Fruit fly (Drosophila melanogaster) whole organism, wandering third instar larva: ENCODE measurements around the gene CG14441.

Source experiments
- CG32264 ChIP-seq: fragments of 200-800 bp; sonication (Bioruptor generic); optimal IDR thresholded peaks from 2 replicates; lab custom pipeline; 2016; ENCODE audit warnings: missing biosample characterization, missing genetic modification characterization
- CrebA ChIP-seq: fragments of 200-800 bp; sonication (Bioruptor generic); optimal IDR thresholded peaks from 2 replicates; lab custom pipeline; 2016; ENCODE audit warnings: missing biosample characterization, mild to moderate bottlenecking, missing genetic modification characterization, borderline replicate concordance
- Hnf4 ChIP-seq: fragments of 200-800 bp; sonication (Bioruptor generic); optimal IDR thresholded peaks from 2 replicates; lab custom pipeline; 2016; ENCODE audit warnings: missing biosample characterization, mild to moderate bottlenecking, missing genetic modification characterization
- Hr78 ChIP-seq: fragments of >200 bp; optimal IDR thresholded peaks from 2 replicates; lab custom pipeline; 2017; ENCODE audit warnings: missing biosample characterization, missing genetic modification characterization
- Hr83 ChIP-seq: fragments of 200-300 bp; sonication (Bioruptor generic); optimal IDR thresholded peaks from 2 replicates; lab custom pipeline; 2016; ENCODE audit warnings: missing biosample characterization, mild to moderate bottlenecking, missing genetic modification characterization, moderate library complexity; ENCODE audit not compliant: poor library complexity, severe bottlenecking
- Jra ChIP-seq: sonication (Bioruptor generic); optimal IDR thresholded peaks from 2 replicates; lab custom pipeline; 2016; ENCODE audit warnings: missing biosample characterization, missing genetic modification characterization
- Myc ChIP-seq: fragments of >200 bp; optimal IDR thresholded peaks from 2 replicates; lab custom pipeline; 2017
- N ChIP-seq: fragments of >200 bp; optimal IDR thresholded peaks from 2 replicates; lab custom pipeline; 2018; ENCODE audit warnings: missing biosample characterization, missing external identifiers, missing genetic modification characterization
- OdsH ChIP-seq: fragments of 200-800 bp; sonication (Bioruptor generic); optimal IDR thresholded peaks from 2 replicates; lab custom pipeline; 2016; ENCODE audit warnings: missing biosample characterization, mild to moderate bottlenecking, missing genetic modification characterization
- Rel ChIP-seq, 2 experiments: fragments of 200-800 bp; sonication (Bioruptor generic) in 1 of 2; optimal IDR thresholded peaks; 2 replicates in 1 of 2; 3 replicates in 1 of 2; lab custom pipeline; 2016 to 2019; ENCODE audit warnings: mild to moderate bottlenecking in 2 of 2, missing biosample characterization in 2 of 2, missing genetic modification characterization in 2 of 2, moderate library complexity in 1 of 2
- Sp1 ChIP-seq: fragments of 200-800 bp; sonication (Bioruptor generic); optimal IDR thresholded peaks from 3 replicates; lab custom pipeline; 2019; ENCODE audit warnings: missing biosample characterization, mild to moderate bottlenecking, missing genetic modification characterization, moderate library complexity
- Vsx2 ChIP-seq: fragments of 200-300, 225-300 bp; sonication (Bioruptor generic); optimal IDR thresholded peaks from 2 replicates; lab custom pipeline; 2018; ENCODE audit warnings: missing biosample characterization, missing genetic modification characterization; ENCODE audit not compliant: partially characterized antibody
- br ChIP-seq: fragments of 200-800 bp; sonication (Bioruptor generic); optimal IDR thresholded peaks from 2 replicates; lab custom pipeline; 2016; ENCODE audit warnings: missing biosample characterization, missing genetic modification characterization
- brk ChIP-seq: fragments of 200-800 bp; sonication (Bioruptor generic); optimal IDR thresholded peaks from 2 replicates; lab custom pipeline; 2016; ENCODE audit warnings: missing biosample characterization, mild to moderate bottlenecking, missing genetic modification characterization
- dl ChIP-seq, 2 experiments: fragments of 175-275, 200-275 bp in 1 of 2; fragments of 200-275 bp in 1 of 2; sonication (Bioruptor generic); optimal IDR thresholded peaks; lab custom pipeline; 2018; ENCODE audit warnings: mild to moderate bottlenecking in 2 of 2, missing biosample characterization in 2 of 2, missing genetic modification characterization in 2 of 2, moderate library complexity in 2 of 2; ENCODE audit not compliant: partially characterized antibody in 2 of 2, insufficient read depth in 1 of 2
- dsf ChIP-seq: sonication (Bioruptor generic); optimal IDR thresholded peaks from 2 replicates; lab custom pipeline; 2016; ENCODE audit warnings: missing biosample characterization, missing genetic modification characterization, borderline replicate concordance
- foxo ChIP-seq, 2 experiments: fragments of 200-800 bp; sonication (Bioruptor generic); optimal IDR thresholded peaks; 2 replicates in 1 of 2; 3 replicates in 1 of 2; lab custom pipeline; 2016 to 2017; ENCODE audit warnings: missing biosample characterization in 2 of 2, missing genetic modification characterization in 2 of 2
- fru ChIP-seq: fragments of 200-800 bp; sonication (Bioruptor generic); optimal IDR thresholded peaks from 3 replicates; lab custom pipeline; 2016; ENCODE audit warnings: missing biosample characterization, mild to moderate bottlenecking, missing genetic modification characterization
- h ChIP-seq: fragments of 200-800 bp; sonication (Bioruptor generic); optimal IDR thresholded peaks from 3 replicates; lab custom pipeline; 2016; ENCODE audit warnings: missing biosample characterization, mild to moderate bottlenecking, missing genetic modification characterization
- jim ChIP-seq: fragments of 175-275, 200-325 bp; sonication (Bioruptor generic); optimal IDR thresholded peaks from 2 replicates; lab custom pipeline; 2016; ENCODE audit warnings: missing biosample characterization, mild to moderate bottlenecking, missing genetic modification characterization
- lola ChIP-seq: fragments of >200 bp; optimal IDR thresholded peaks from 2 replicates; lab custom pipeline; 2017; ENCODE audit warnings: missing biosample characterization, missing genetic modification characterization
- psq ChIP-seq: fragments of 200-800 bp; sonication (Bioruptor generic); optimal IDR thresholded peaks from 3 replicates; lab custom pipeline; 2017; ENCODE audit warnings: missing biosample characterization, mild to moderate bottlenecking, missing genetic modification characterization, moderate library complexity
- rgr ChIP-seq: fragments of 200-800 bp; sonication (Bioruptor generic); optimal IDR thresholded peaks from 3 replicates; lab custom pipeline; 2016; ENCODE audit warnings: missing biosample characterization, mild to moderate bottlenecking, missing genetic modification characterization
- sage ChIP-seq: fragments of 200-800 bp; sonication (Bioruptor generic); optimal IDR thresholded peaks from 2 replicates; lab custom pipeline; 2016; ENCODE audit warnings: missing biosample characterization, mild to moderate bottlenecking, missing genetic modification characterization
- sv ChIP-seq: fragments of 200-800 bp; sonication (Bioruptor generic); optimal IDR thresholded peaks from 3 replicates; lab custom pipeline; 2016; ENCODE audit warnings: missing biosample characterization, missing genetic modification characterization
- tai ChIP-seq: sonication (Bioruptor generic); optimal IDR thresholded peaks from 2 replicates; lab custom pipeline; 2016; ENCODE audit warnings: missing biosample characterization, missing genetic modification characterization
- usp ChIP-seq: fragments of >200 bp; optimal IDR thresholded peaks from 2 replicates; lab custom pipeline; 2017; ENCODE audit warnings: missing biosample characterization, missing genetic modification characterization
- woc ChIP-seq: sonication (Bioruptor generic); optimal IDR thresholded peaks from 2 replicates; lab custom pipeline; 2016; ENCODE audit warnings: missing biosample characterization, mild to moderate bottlenecking, missing genetic modification characterization

Gene CG14441

dm6 chrX:6656626-6657558 is 42.4 kb upstream of the CG14441 start (continued):
- peak; percentile 17 for TF ChIP-seq psq (GFP tag; lab: Kevin White, UChicago)
- TF ChIP-seq Vsx2 (GFP tag; lab: Kevin White, UChicago) = no peak

- TF ChIP-seq N (GFP tag; lab: Kevin White, UChicago) (peak; percentile 52), Rel (GFP tag; optimal IDR thresholded peaks at IDR 0.05; lab: Kevin White, UChicago) (no peak), Rel (tag; optimal IDR thresholded peaks at IDR 0.05; lab: Kevin White, UChicago) (peak; percentile 1), Hr83 (GFP tag; lab: Kevin White, UChicago) (no peak), psq (GFP tag; lab: Kevin White, UChicago) (peak; percentile 53)
Observed at dm6 chrX:6659919-6660318, 39.4 kb upstream of the CG14441 start.

- TF ChIP-seq Vsx2 (GFP tag; lab: Kevin White, UChicago) (no peak), fru (GFP tag; lab: Kevin White, UChicago) (peak; percentile 35), sv (no peak), brk (GFP tag; lab: Kevin White, UChicago) (peak; percentile 20), Hnf4 (peak; percentile 13), foxo (GFP tag; optimal IDR thresholded peaks at IDR 0.05; lab: Kevin White, UChicago) (peak in 1 of 2 experiments; percentile 5), CG32264 (GFP tag; lab: Kevin White, UChicago) (no peak), h (GFP tag; lab: Kevin White, UChicago) (peak; percentile 44), woc (GFP tag; lab: Kevin White, UChicago) (peak; percentile 4), Jra (GFP tag; lab: Kevin White, UChicago) (peak; percentile 19)
Observed at dm6 chrX:6661392-6661837, 37.9 kb upstream of the CG14441 start, which contains the start of the genes CG3224 and Ctr1A. CG3224 (minus strand) TSS chrX:6661462. Ctr1A (plus strand) TSS chrX:6661647.

dm6 chrX:6661880-6662279 is 37.4 kb upstream of the CG14441 start:
- no peak for TF ChIP-seq brk (GFP tag; lab: Kevin White, UChicago)
- TF ChIP-seq foxo (GFP tag; optimal IDR thresholded peaks at IDR 0.05; lab: Kevin White, UChicago) = peak in 1 of 2 experiments; percentile 6
- no peak for TF ChIP-seq fru (GFP tag; lab: Kevin White, UChicago)
- no peak for TF ChIP-seq jim
- TF ChIP-seq CrebA (GFP tag; lab: Kevin White, UChicago) = no peak
- TF ChIP-seq CG32264 (GFP tag; lab: Kevin White, UChicago) = no peak
- TF ChIP-seq tai (GFP tag; lab: Kevin White, UChicago) = no peak
- no peak for TF ChIP-seq dl (GFP tag; optimal IDR thresholded peaks at IDR 0.05; lab: Kevin White, UChicago; ENCODE audit: insufficient read depth in 1 of 2, partially characterized antibody in 2 of 2)
- TF ChIP-seq OdsH (GFP tag; lab: Kevin White, UChicago) = peak; percentile 21
- TF ChIP-seq usp = no peak
- no peak for TF ChIP-seq Sp1
- no peak for TF ChIP-seq sv
- TF ChIP-seq sage (GFP tag; lab: Kevin White, UChicago) = no peak
- TF ChIP-seq Hnf4 = no peak
- peak; percentile 9 for TF ChIP-seq psq (GFP tag; lab: Kevin White, UChicago)
- TF ChIP-seq Hr78 (GFP tag; lab: Kevin White, UChicago) = no peak

dm6 chrX:6662378-6662777 is 36.9 kb upstream of the CG14441 start:
- no peak for TF ChIP-seq sv
- TF ChIP-seq br (GFP tag; lab: Kevin White, UChicago) = no peak
- TF ChIP-seq tai (GFP tag; lab: Kevin White, UChicago) = no peak
- no peak for TF ChIP-seq brk (GFP tag; lab: Kevin White, UChicago)
- no peak for TF ChIP-seq Myc
- TF ChIP-seq N (GFP tag; lab: Kevin White, UChicago) = no peak
- no peak for TF ChIP-seq jim
- TF ChIP-seq CrebA (GFP tag; lab: Kevin White, UChicago) = no peak
- TF ChIP-seq Hr78 (GFP tag; lab: Kevin White, UChicago) = no peak
- TF ChIP-seq Hr83 (GFP tag; lab: Kevin White, UChicago) = no peak
- no peak for TF ChIP-seq lola (GFP tag; lab: Kevin White, UChicago)
- TF ChIP-seq rgr = no peak
- TF ChIP-seq foxo (GFP tag; optimal IDR thresholded peaks at IDR 0.05; lab: Kevin White, UChicago) = no peak
- no peak for TF ChIP-seq Jra (GFP tag; lab: Kevin White, UChicago)
- TF ChIP-seq dsf (GFP tag; lab: Kevin White, UChicago) = no peak
- TF ChIP-seq woc (GFP tag; lab: Kevin White, UChicago) = no peak
- TF ChIP-seq fru (GFP tag; lab: Kevin White, UChicago) = no peak
- no peak for TF ChIP-seq usp
